Fruit fly (Drosophila melanogaster): ENCODE measurements around the gene Mon1.

The Mon1 gene

DNA sequence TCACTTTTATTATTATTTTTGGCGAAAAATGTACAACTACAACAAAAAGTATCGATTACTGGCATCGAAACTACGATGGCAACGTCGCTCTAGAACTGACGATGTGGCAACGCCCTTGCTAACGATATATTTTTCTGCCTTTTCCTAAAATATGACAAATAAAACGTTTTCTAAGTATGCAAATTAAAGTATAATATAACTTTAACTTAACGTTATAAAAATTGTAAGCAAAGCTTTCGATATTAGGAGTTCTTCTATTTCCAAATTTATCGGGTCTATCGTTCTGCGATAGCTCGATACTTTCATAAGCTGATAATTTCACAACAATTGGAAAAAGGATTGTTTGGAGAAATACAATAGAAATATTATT, 32.6 kb downstream of the Mon1 start, which contains the start of the genes Cf2 and CG3008:
Cf2 (minus strand) TSS at position 85 of the 370 bp plus-strand sequence.
CG3008 (plus strand) TSS at position 276 of the 370 bp plus-strand sequence.
- TF ChIP-seq CG1620 (GFP tag; optimal IDR thresholded peaks at IDR 0.05) (no peak), CG33017 (tag; optimal IDR thresholded peaks at IDR 0.05) (no peak), tj (GFP tag; optimal IDR thresholded peaks at IDR 0.05) (peak; percentile 15), Mnt (GFP tag; optimal IDR thresholded peaks at IDR 0.05) (peak; percentile 7)

DNA sequence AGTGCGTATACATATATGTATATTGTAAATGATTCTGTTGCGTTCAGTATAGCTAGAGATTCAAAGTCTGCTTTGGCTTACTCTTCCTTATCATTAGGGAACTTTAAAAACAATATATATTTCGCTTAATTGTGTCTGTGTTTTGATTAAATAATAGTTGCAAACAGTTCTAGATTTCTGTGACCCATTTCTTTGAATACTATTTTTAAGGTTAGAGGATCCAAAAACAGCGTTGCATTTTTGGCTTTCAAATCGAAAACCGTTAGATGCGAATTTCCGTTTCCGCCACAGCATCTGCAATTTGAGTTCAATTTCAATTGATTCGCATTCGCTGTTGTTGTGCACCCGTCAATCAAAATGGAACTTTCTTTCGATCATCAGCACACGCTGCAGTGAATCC, 35.7 kb downstream of the Mon1 start:
- no peak for TF ChIP-seq toe (GFP tag; optimal IDR thresholded peaks at IDR 0.05)
- no peak for TF ChIP-seq cnc (optimal IDR thresholded peaks at IDR 0.05)

DNA sequence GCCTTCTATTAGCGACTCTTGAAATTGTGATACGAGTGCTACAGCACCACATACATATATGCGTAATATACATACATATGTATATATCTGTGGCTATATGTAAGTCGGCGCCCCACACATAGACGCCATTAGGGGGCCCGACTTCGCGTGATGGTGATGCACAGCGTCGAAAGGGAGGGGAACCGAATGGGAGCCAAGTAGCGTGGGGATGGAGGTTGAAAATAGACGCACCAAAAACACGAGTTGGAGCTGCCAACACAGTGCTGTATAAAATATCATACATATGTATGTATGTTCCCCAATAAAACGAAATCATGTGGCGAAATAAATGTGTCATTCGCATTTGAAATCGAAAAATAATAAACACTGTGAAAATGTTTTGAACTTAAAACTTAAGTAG, 36.2 kb downstream of the Mon1 start:
- no peak for TF ChIP-seq cnc (optimal IDR thresholded peaks at IDR 0.05)
- TF ChIP-seq CG7101 (tag; optimal IDR thresholded peaks at IDR 0.05), result no peak

DNA sequence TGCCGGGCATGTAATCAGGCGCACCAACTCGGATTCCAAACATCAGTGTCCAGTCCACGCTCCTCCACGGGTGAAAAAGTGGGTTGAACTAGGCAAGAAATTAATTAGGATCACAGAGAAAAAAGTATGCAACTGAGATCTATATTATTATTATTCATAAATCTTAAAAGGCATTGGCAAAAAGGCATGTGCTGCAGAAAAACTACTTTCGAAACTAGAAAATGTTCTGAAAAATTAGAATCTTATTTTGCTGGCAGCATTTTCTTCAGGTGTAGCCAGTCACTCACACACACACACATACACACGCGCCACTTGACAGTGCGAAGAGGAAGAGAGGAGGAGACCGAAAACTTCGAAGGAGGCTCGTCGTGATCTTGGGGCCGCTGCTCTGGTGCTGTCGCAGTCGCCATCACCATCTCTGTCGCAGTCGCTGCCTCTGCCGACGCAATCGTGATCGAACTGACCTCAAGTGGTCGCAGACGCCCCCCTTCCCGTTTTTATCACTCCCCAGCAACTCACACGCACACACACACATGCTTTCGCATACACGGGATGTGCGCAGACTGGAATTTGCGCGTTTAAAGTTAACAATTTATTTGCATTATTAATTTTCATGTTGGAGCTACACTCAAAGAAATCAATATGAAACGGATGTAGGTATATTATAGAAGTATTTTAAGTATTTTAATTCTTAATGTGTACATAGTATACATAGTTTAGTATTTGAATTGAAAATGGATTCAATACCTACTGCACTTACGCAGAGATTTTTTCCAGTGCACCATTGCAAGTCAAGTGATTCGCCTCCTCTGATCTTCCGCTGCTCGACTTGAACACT, 37.2 kb downstream of the Mon1 start:
- TF ChIP-seq cic (GFP tag; optimal IDR thresholded peaks at IDR 0.05) (no peak), CG14711 (tag; optimal IDR thresholded peaks at IDR 0.05) (peak; percentile 48), CG7101 (tag; optimal IDR thresholded peaks at IDR 0.05) (peak; percentile 19), Clk (GFP tag; optimal IDR thresholded peaks at IDR 0.05) (no peak), CG33017 (tag; optimal IDR thresholded peaks at IDR 0.05) (peak; percentile 42), CG7045 (GFP tag; optimal IDR thresholded peaks at IDR 0.05) (peak; percentile 6), Mnt (GFP tag; optimal IDR thresholded peaks at IDR 0.05) (no peak), bab1 (GFP tag; optimal IDR thresholded peaks at IDR 0.05) (peak; percentile 4), CG12768 (GFP tag; optimal IDR thresholded peaks at IDR 0.05) (peak; percentile 5), Hr96 (GFP tag; optimal IDR thresholded peaks at IDR 0.05) (no peak), pad (GFP tag; optimal IDR thresholded peaks at IDR 0.05) (no peak)

DNA sequence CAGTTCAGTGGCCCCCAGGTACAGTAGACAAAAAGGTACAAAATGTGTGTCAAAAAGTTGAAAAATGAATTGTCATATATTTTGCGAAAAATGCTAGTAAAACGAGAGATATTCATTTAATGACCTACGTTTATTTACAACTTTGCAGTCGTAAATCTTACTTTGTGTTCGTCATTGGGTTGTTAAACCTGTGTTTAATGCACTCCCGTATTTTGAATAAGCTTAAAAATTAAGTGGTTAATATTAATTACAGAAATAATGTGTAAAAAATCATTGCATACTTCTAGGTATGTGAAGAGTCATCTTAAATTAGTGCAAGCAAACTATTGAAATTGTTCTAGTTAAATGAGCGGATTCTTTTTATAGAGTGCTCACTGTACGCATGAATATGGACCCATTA, 38.1 kb downstream of the Mon1 start:
- TF ChIP-seq CG33017 (tag; optimal IDR thresholded peaks at IDR 0.05) (no peak), CG12768 (GFP tag; optimal IDR thresholded peaks at IDR 0.05) (no peak), Clk (GFP tag; optimal IDR thresholded peaks at IDR 0.05) (no peak), CG11617 (GFP tag; optimal IDR thresholded peaks at IDR 0.05) (no peak), CG14711 (tag; optimal IDR thresholded peaks at IDR 0.05) (no peak), pad (GFP tag; optimal IDR thresholded peaks at IDR 0.05) (no peak), tj (GFP tag; optimal IDR thresholded peaks at IDR 0.05) (no peak), CG1620 (GFP tag; optimal IDR thresholded peaks at IDR 0.05) (no peak), cnc (optimal IDR thresholded peaks at IDR 0.05) (no peak), CG7101 (tag; optimal IDR thresholded peaks at IDR 0.05) (no peak), cic (GFP tag; optimal IDR thresholded peaks at IDR 0.05) (no peak), bab1 (GFP tag; optimal IDR thresholded peaks at IDR 0.05) (no peak), CG5204 (GFP tag; optimal IDR thresholded peaks at IDR 0.05) (no peak), CG7045 (GFP tag; optimal IDR thresholded peaks at IDR 0.05) (no peak), toe (GFP tag; optimal IDR thresholded peaks at IDR 0.05) (no peak), Crg-1 (GFP tag; optimal IDR thresholded peaks at IDR 0.05) (no peak)

DNA sequence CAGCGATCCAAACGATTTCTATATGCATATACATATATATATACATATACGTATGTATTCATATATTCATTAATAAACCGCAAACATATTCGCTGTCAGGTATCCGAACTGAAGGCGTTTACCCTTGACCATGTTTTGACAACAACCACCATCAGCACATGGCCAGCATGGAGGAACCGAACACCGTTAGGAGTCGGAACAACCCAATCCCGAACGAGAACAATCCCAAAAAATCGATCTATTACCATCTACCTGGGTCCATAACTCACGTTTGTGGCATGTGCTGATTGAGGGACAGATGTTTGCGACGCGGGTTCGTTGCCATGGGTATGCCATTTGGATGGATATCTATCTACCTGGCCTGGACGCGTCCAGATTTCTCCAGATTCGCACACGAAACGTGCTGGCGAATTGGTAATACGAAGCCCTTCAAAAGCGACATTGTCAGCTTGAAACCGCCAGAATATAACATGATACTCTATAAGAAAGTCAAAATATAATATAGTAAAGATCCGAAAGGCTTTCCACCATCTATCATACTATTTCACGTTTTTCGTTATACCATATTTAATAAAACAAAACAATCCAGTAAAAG, 39.1 kb downstream of the Mon1 start, which contains the start of gene CG15625:
CG15625 (plus strand) TSS at position 545 of the 595 bp plus-strand sequence.
- peak; percentile 28 for TF ChIP-seq tj (GFP tag; optimal IDR thresholded peaks at IDR 0.05)
- no peak for TF ChIP-seq CG7101 (tag; optimal IDR thresholded peaks at IDR 0.05)
- TF ChIP-seq CG33017 (tag; optimal IDR thresholded peaks at IDR 0.05), result no peak
- TF ChIP-seq Mnt (GFP tag; optimal IDR thresholded peaks at IDR 0.05), result no peak

DNA sequence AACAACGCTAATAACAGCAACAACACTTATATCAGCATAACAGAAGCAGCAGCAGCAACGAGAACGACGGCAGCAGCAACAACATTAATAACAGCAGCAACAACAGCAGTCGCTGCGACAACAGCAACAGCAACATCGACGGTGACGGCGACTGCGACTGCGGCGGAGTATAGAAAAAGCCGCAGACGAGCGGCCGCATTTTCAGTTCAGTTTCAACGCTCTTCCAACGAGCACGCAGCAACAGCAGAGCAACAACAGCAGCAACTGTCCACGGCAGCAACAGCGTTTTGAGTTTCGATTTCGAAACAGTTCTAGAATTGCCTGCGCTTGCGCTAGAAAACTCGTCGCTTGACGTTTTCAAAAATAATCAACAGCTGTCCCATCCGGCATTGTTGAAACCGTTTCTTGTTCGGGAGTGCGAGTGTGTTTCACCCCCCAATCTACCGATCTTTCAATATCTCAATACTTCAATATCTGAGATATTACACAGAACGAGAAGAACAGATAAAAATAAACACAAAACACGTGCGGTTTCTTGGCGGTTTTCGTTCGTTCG, 41.6 kb downstream of the Mon1 start, which contains the start of gene CG3036:
CG3036 (plus strand) TSS at position 199 of the 556 bp plus-strand sequence.
- TF ChIP-seq toe (GFP tag; optimal IDR thresholded peaks at IDR 0.05) (no peak), Mnt (GFP tag; optimal IDR thresholded peaks at IDR 0.05) (peak; percentile 63), CG11617 (GFP tag; optimal IDR thresholded peaks at IDR 0.05) (no peak), Crg-1 (GFP tag; optimal IDR thresholded peaks at IDR 0.05) (peak; percentile 25), cnc (optimal IDR thresholded peaks at IDR 0.05) (no peak), CG7045 (GFP tag; optimal IDR thresholded peaks at IDR 0.05) (no peak), Clk (GFP tag; optimal IDR thresholded peaks at IDR 0.05) (no peak), CG14711 (tag; optimal IDR thresholded peaks at IDR 0.05) (no peak), pad (GFP tag; optimal IDR thresholded peaks at IDR 0.05) (no peak), cic (GFP tag; optimal IDR thresholded peaks at IDR 0.05) (peak; percentile 66), kay (GFP tag; ENCODE audit: borderline replicate concordance) (no peak), Hr96 (GFP tag; optimal IDR thresholded peaks at IDR 0.05) (peak; percentile 3), CG1620 (GFP tag; optimal IDR thresholded peaks at IDR 0.05) (no peak), CG7101 (tag; optimal IDR thresholded peaks at IDR 0.05) (peak; percentile 26), ovo (GFP tag; optimal IDR thresholded peaks at IDR 0.05) (no peak), tj (GFP tag; optimal IDR thresholded peaks at IDR 0.05) (no peak), CG12768 (GFP tag; optimal IDR thresholded peaks at IDR 0.05) (no peak), CG5204 (GFP tag; optimal IDR thresholded peaks at IDR 0.05) (no peak), bab1 (GFP tag; optimal IDR thresholded peaks at IDR 0.05) (peak; percentile 17), CG33017 (tag; optimal IDR thresholded peaks at IDR 0.05) (peak; percentile 15)

All from whole organism, adult.